Worm (Caenorhabditis elegans) whole organism, L1 larva: ENCODE data around the gene sir-2.2.

Experiments
- C04F5.9 ChIP-seq: sonication (generic microtip); optimal IDR thresholded peaks from 2 replicates; lab custom pipeline; 2016; ENCODE audit warnings: missing genetic modification characterization, missing compliant biosample characterization
- C34B4.2 ChIP-seq: sonication (generic microtip); optimal IDR thresholded peaks from 2 replicates; lab custom pipeline; 2017; ENCODE audit warnings: mild to moderate bottlenecking, missing genetic modification characterization, missing compliant biosample characterization
- F16B12.6 ChIP-seq: fragments of 150-350 bp; optimal IDR thresholded peaks from 2 replicates; lab custom pipeline; 2014; ENCODE audit warnings: missing biosample characterization, missing genetic modification characterization
- aha-1 ChIP-seq: fragments of 150-350 bp; optimal IDR thresholded peaks from 2 replicates; lab custom pipeline; 2014; ENCODE audit warnings: missing biosample characterization, missing genetic modification characterization
- ama-1 ChIP-seq: fragments of 150-350 bp; optimal IDR thresholded peaks from 2 replicates; lab custom pipeline; 2014
- ceh-63 ChIP-seq: fragments of 200-800 bp; sonication (Bioruptor generic); optimal IDR thresholded peaks from 2 replicates; lab custom pipeline; 2018; ENCODE audit warnings: mild to moderate bottlenecking, missing genetic modification characterization, missing compliant biosample characterization
- ceh-8 ChIP-seq: fragments of 200-800 bp; sonication (Bioruptor generic); optimal IDR thresholded peaks from 2 replicates; lab custom pipeline; 2018; ENCODE audit warnings: mild to moderate bottlenecking, missing genetic modification characterization, moderate library complexity, missing compliant biosample characterization
- ces-1 ChIP-seq: fragments of 150-350 bp; optimal IDR thresholded peaks from 2 replicates; lab custom pipeline; 2014; ENCODE audit warnings: missing biosample characterization, missing genetic modification reagents, missing genetic modification characterization
- dpl-1 ChIP-seq, 3 experiments: fragments of 150-350 bp in 2 of 3; sonication (generic microtip) in 1 of 3; optimal IDR thresholded peaks; 2 replicates each; lab custom pipeline; 2014 to 2017; ENCODE audit warnings: missing biosample characterization in 3 of 3, missing genetic modification characterization in 3 of 3, missing genetic modification reagents in 3 of 3
- dsc-1 ChIP-seq: sonication (generic microtip); optimal IDR thresholded peaks from 2 replicates; lab custom pipeline; 2016; ENCODE audit warnings: mild to moderate bottlenecking, missing genetic modification characterization, missing compliant biosample characterization
- efl-1 ChIP-seq, 4 experiments: fragments of 150-350 bp; optimal IDR thresholded peaks in 3 of 4; peaks in 1 of 4; 1 replicate in 1 of 4; 2 replicates in 3 of 4; lab custom pipeline; 2014; ENCODE audit warnings: missing biosample characterization in 2 of 4, missing genetic modification characterization in 2 of 4, missing genetic modification reagents in 2 of 4
- efl-3 ChIP-seq: fragments of 200-800 bp; sonication (Bioruptor generic); optimal IDR thresholded peaks from 2 replicates; lab custom pipeline; 2018; ENCODE audit warnings: mild to moderate bottlenecking, missing genetic modification characterization, missing compliant biosample characterization
- ets-5 ChIP-seq: fragments of 200-800 bp; sonication (Bioruptor generic); IDR thresholded peaks from 2 replicates; pipeline ENCODE4 v1.3.6; 2022; ENCODE audit warnings: missing genetic modification characterization, missing compliant biosample characterization
- fos-1 ChIP-seq: fragments of 150-350 bp; optimal IDR thresholded peaks from 2 replicates; lab custom pipeline; 2014; ENCODE audit warnings: missing biosample characterization, missing genetic modification characterization
- hlh-17 ChIP-seq: fragments of 200-800 bp; sonication (Bioruptor generic); optimal IDR thresholded peaks from 2 replicates; lab custom pipeline; 2018; ENCODE audit warnings: missing genetic modification characterization, mild to moderate bottlenecking, missing compliant biosample characterization, moderate library complexity, borderline replicate concordance
- hlh-4 ChIP-seq: sonication (generic microtip); optimal IDR thresholded peaks from 2 replicates; lab custom pipeline; 2016; ENCODE audit warnings: mild to moderate bottlenecking, missing genetic modification characterization, missing compliant biosample characterization
- hpl-2 ChIP-seq: fragments of 150-350 bp; optimal IDR thresholded peaks from 2 replicates; lab custom pipeline; 2014; ENCODE audit warnings: missing biosample characterization, missing genetic modification reagents, missing genetic modification characterization
- irx-1 ChIP-seq: sonication (generic microtip); optimal IDR thresholded peaks from 2 replicates; lab custom pipeline; 2016; ENCODE audit warnings: missing genetic modification characterization, missing compliant biosample characterization
- lin-14 ChIP-seq: fragments of 200-800 bp; sonication (Bioruptor generic); optimal IDR thresholded peaks from 2 replicates; lab custom pipeline; 2018; ENCODE audit warnings: mild to moderate bottlenecking, missing genetic modification characterization, moderate library complexity, missing compliant biosample characterization
- lin-39 ChIP-seq: fragments of 150-350 bp; optimal IDR thresholded peaks from 2 replicates; lab custom pipeline; 2014; ENCODE audit warnings: missing biosample characterization, missing genetic modification reagents, missing genetic modification characterization
- lir-3 ChIP-seq: sonication (generic microtip); optimal IDR thresholded peaks from 2 replicates; lab custom pipeline; 2016; ENCODE audit warnings: mild to moderate bottlenecking, missing genetic modification characterization, moderate library complexity, missing compliant biosample characterization; ENCODE audit not compliant: poor library complexity
- lsy-2 ChIP-seq, 2 experiments: fragments of 150-350 bp; optimal IDR thresholded peaks; 2 replicates each; lab custom pipeline; 2014; ENCODE audit warnings: missing biosample characterization in 2 of 2, missing genetic modification characterization in 2 of 2
- mab-9 ChIP-seq: fragments of 200-800 bp; sonication (Bioruptor generic); IDR thresholded peaks from 2 replicates; pipeline ENCODE4 v1.3.6; 2022; ENCODE audit warnings: missing genetic modification reagents, missing genetic modification characterization, missing compliant biosample characterization
- mdl-1 ChIP-seq, 2 experiments: fragments of 150-350 bp; optimal IDR thresholded peaks; 2 replicates each; lab custom pipeline; 2014 to 2017; ENCODE audit warnings: missing biosample characterization in 2 of 2, missing genetic modification characterization in 2 of 2, inconsistent platforms in 1 of 2
- mef-2 ChIP-seq: fragments of 150-350 bp; optimal IDR thresholded peaks from 2 replicates; lab custom pipeline; 2014; ENCODE audit warnings: missing biosample characterization, missing genetic modification characterization
- mep-1 ChIP-seq: fragments of 150-350 bp; optimal IDR thresholded peaks from 2 replicates; lab custom pipeline; 2014; ENCODE audit warnings: missing biosample characterization, missing genetic modification characterization
- nhr-11 ChIP-seq: fragments of 150-350 bp; optimal IDR thresholded peaks from 2 replicates; lab custom pipeline; 2014; ENCODE audit warnings: missing biosample characterization, missing genetic modification characterization
- nhr-12 ChIP-seq: sonication (generic microtip); optimal IDR thresholded peaks from 2 replicates; lab custom pipeline; 2017; ENCODE audit warnings: missing biosample characterization, missing genetic modification characterization
- nhr-19 ChIP-seq: fragments of 200-800 bp; sonication (Bioruptor generic); conservative IDR thresholded peaks from 2 replicates; pipeline ENCODE4 v1.3.6; 2022; ENCODE audit warnings: missing genetic modification characterization, missing compliant biosample characterization
- nhr-20 ChIP-seq: sonication (generic microtip); optimal IDR thresholded peaks from 2 replicates; lab custom pipeline; 2016; ENCODE audit warnings: mild to moderate bottlenecking, missing genetic modification characterization, missing compliant biosample characterization
- nhr-237 ChIP-seq: fragments of 150-350 bp; optimal IDR thresholded peaks from 2 replicates; lab custom pipeline; 2014; ENCODE audit warnings: missing biosample characterization, missing genetic modification characterization
- nhr-28 ChIP-seq: fragments of 150-350 bp; optimal IDR thresholded peaks from 2 replicates; lab custom pipeline; 2014; ENCODE audit warnings: missing biosample characterization, missing genetic modification characterization
- nhr-71 ChIP-seq: sonication (generic microtip); optimal IDR thresholded peaks from 2 replicates; lab custom pipeline; 2016; ENCODE audit warnings: mild to moderate bottlenecking, missing genetic modification characterization, moderate library complexity, missing compliant biosample characterization
- nhr-84 ChIP-seq: sonication (generic microtip); optimal IDR thresholded peaks from 2 replicates; lab custom pipeline; 2017; ENCODE audit warnings: missing biosample characterization, missing genetic modification characterization
- nhr-90 ChIP-seq: sonication (generic microtip); optimal IDR thresholded peaks from 2 replicates; lab custom pipeline; 2016; ENCODE audit warnings: mild to moderate bottlenecking, missing genetic modification characterization, missing compliant biosample characterization; ENCODE audit not compliant: poor library complexity
- pag-3 ChIP-seq: sonication (generic microtip); optimal IDR thresholded peaks from 2 replicates; lab custom pipeline; 2017; ENCODE audit warnings: missing genetic modification characterization, mild to moderate bottlenecking, missing compliant biosample characterization, antibody characterized with exemption, borderline replicate concordance; ENCODE audit not compliant: insufficient read depth
- snpc-4 ChIP-seq: fragments of 150-350 bp; optimal IDR thresholded peaks from 2 replicates; lab custom pipeline; 2014; ENCODE audit warnings: missing biosample characterization, missing genetic modification characterization
- snu-23 ChIP-seq: sonication (generic microtip); optimal IDR thresholded peaks from 2 replicates; lab custom pipeline; 2016; ENCODE audit warnings: missing genetic modification characterization, missing compliant biosample characterization
- sox-4 ChIP-seq: sonication (generic microtip); optimal IDR thresholded peaks from 2 replicates; lab custom pipeline; 2016; ENCODE audit warnings: missing genetic modification characterization, missing compliant biosample characterization
- sptf-1 ChIP-seq: fragments of 150-350 bp; optimal IDR thresholded peaks from 2 replicates; lab custom pipeline; 2014; ENCODE audit warnings: missing biosample characterization, missing genetic modification characterization
- sup-37 ChIP-seq: fragments of 200-800 bp; sonication (Bioruptor generic); optimal IDR thresholded peaks from 2 replicates; lab custom pipeline; 2018; ENCODE audit warnings: mild to moderate bottlenecking, missing genetic modification characterization, missing compliant biosample characterization
- tbx-2 ChIP-seq: sonication (generic microtip); optimal IDR thresholded peaks from 2 replicates; lab custom pipeline; 2016; ENCODE audit warnings: missing genetic modification characterization, missing compliant biosample characterization
- unc-62 ChIP-seq: fragments of 150-350 bp; optimal IDR thresholded peaks from 2 replicates; lab custom pipeline; 2014; ENCODE audit warnings: missing biosample characterization, missing genetic modification reagents, missing genetic modification characterization
- unc-98 ChIP-seq: fragments of 200-800 bp; sonication (Bioruptor generic); IDR thresholded peaks from 2 replicates; pipeline ENCODE4 v1.3.6; 2022; ENCODE audit warnings: missing genetic modification characterization, missing compliant biosample characterization
- zag-1 ChIP-seq: fragments of 150-350 bp; optimal IDR thresholded peaks from 2 replicates; lab custom pipeline; 2014; ENCODE audit warnings: missing biosample characterization, missing genetic modification characterization
- zip-4 ChIP-seq: fragments of 200-800 bp; sonication (Bioruptor generic); optimal IDR thresholded peaks from 2 replicates; lab custom pipeline; 2018; ENCODE audit warnings: mild to moderate bottlenecking, missing genetic modification characterization, moderate library complexity, missing compliant biosample characterization
- ztf-11 ChIP-seq, 2 experiments: sonication (generic microtip); optimal IDR thresholded peaks; 2 replicates each; lab custom pipeline; 2016 to 2017; ENCODE audit warnings: missing genetic modification characterization in 2 of 2, missing biosample characterization in 1 of 2, missing compliant biosample characterization in 1 of 2

sir-2.2 gene

DNA sequence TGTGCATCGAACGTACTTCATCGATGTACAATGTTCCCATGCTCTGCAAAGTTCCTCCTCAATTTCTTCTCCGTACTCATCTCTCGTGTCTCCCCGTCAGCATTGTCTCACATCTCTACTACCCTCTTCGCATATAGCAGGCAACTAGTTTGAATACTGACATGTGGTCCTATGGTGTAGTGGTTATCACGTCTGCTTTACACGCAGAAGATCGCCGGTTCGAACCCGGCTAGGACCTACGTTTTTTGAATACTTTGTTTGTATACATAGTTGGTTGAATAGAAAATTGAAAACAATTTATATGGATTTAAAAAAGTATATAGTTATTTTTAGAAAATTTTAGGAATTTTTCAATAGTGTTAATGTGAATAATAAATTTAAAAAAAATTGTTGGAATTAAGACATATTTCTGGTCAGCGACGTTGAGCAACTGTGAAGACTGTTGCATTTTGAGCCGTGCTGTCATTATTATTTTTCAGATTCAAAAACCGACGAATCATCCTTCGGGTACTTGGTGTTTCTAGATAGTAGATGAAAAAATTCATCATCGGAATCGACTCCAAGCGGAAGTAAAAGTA lies 20.9 kb upstream of the sir-2.2 start (continued):
- TF ChIP-seq ztf-11 (tag; optimal IDR thresholded peaks at IDR 0.05; lab: Kevin White, UChicago): peak in 1 of 2 experiments; percentile 63
- TF ChIP-seq nhr-84 (tag; lab: Kevin White, UChicago): no peak
- peak; percentile 92 for TF ChIP-seq snu-23 (GFP tag; lab: Kevin White, UChicago)
- no peak for TF ChIP-seq C04F5.9
- peak; percentile 7 for TF ChIP-seq sup-37 (GFP tag; lab: Kevin White, UChicago)
- TF ChIP-seq hpl-2 (GFP tag; lab: Kevin White, UChicago): peak; percentile 45
- TF ChIP-seq lir-3: peak; percentile 86
- no peak for TF ChIP-seq zip-4 (GFP tag; lab: Kevin White, UChicago)
- no peak for TF ChIP-seq nhr-12 (tag; lab: Kevin White, UChicago)
- no peak for TF ChIP-seq hlh-4 (tag; lab: Kevin White, UChicago)
- peak; percentile 81 for TF ChIP-seq nhr-20
- TF ChIP-seq nhr-71 (tag; lab: Kevin White, UChicago): peak; percentile 86
- TF ChIP-seq C34B4.2: no peak
- peak; percentile 24 for TF ChIP-seq lin-39 (tag; lab: Kevin White, UChicago)
- TF ChIP-seq nhr-19 (GFP tag; lab: Robert Waterston, UW): peak; percentile 83
- TF ChIP-seq zag-1 (tag; lab: Kevin White, UChicago): no peak
- TF ChIP-seq efl-1 (optimal IDR thresholded peaks at IDR 0.05; lab: Kevin White, UChicago): peak; percentile 32 to 46
- peak in 1 of 2 experiments; percentile 91 for TF ChIP-seq efl-1 (GFP tag; optimal IDR thresholded peaks at IDR 0.05 in 1 of 2; lab: Kevin White, UChicago)
- peak in 1 of 2 experiments; percentile 88 for TF ChIP-seq mdl-1 (tag; optimal IDR thresholded peaks at IDR 0.05; lab: Kevin White, UChicago)
- no peak for TF ChIP-seq aha-1 (tag; lab: Kevin White, UChicago)
- no peak for TF ChIP-seq mab-9 (GFP tag; lab: Robert Waterston, UW)
- TF ChIP-seq mep-1: peak; percentile 91
- TF ChIP-seq ceh-63 (GFP tag; lab: Kevin White, UChicago): no peak
- no peak for TF ChIP-seq pag-3
- TF ChIP-seq nhr-90 (tag; lab: Kevin White, UChicago): peak; percentile 83
- peak; percentile 88 for TF ChIP-seq lin-14
- no peak for TF ChIP-seq ces-1
- peak; percentile 12 for TF ChIP-seq mef-2 (tag; lab: Kevin White, UChicago)
- peak; percentile 52 for TF ChIP-seq irx-1 (tag; lab: Kevin White, UChicago)
- TF ChIP-seq efl-3 (GFP tag; lab: Kevin White, UChicago): no peak
- TF ChIP-seq unc-98 (GFP tag; lab: Robert Waterston, UW): no peak
- peak; percentile 71 for TF ChIP-seq fos-1 (tag; lab: Kevin White, UChicago)
- no peak for TF ChIP-seq unc-62 (GFP tag; lab: Kevin White, UChicago)
- TF ChIP-seq ets-5: no peak
- no peak for TF ChIP-seq ama-1 (lab: Kevin White, UChicago)
- TF ChIP-seq nhr-237 (tag; lab: Kevin White, UChicago): peak; percentile 4
- no peak for TF ChIP-seq nhr-11
- TF ChIP-seq snpc-4 (tag; lab: Kevin White, UChicago): peak; percentile 26
- TF ChIP-seq F16B12.6 (tag; lab: Kevin White, UChicago): no peak
- peak in 2 of 3 experiments; percentile 40 to 43 for TF ChIP-seq dpl-1 (GFP tag; optimal IDR thresholded peaks at IDR 0.05; lab: Kevin White, UChicago)
- peak; percentile 76 for TF ChIP-seq ceh-8 (GFP tag; lab: Kevin White, UChicago)
- no peak for TF ChIP-seq nhr-28 (tag; lab: Kevin White, UChicago)
- TF ChIP-seq lsy-2 (tag; optimal IDR thresholded peaks at IDR 0.05; lab: Kevin White, UChicago): peak; percentile 65 to 79
- no peak for TF ChIP-seq hlh-17 (GFP tag; lab: Kevin White, UChicago)
- peak; percentile 72 for TF ChIP-seq tbx-2
- no peak for TF ChIP-seq sptf-1 (tag; lab: Kevin White, UChicago)
- peak; percentile 60 for TF ChIP-seq sox-4 (tag; lab: Kevin White, UChicago)
- peak; percentile 84 for TF ChIP-seq dsc-1
